Fruit fly (Drosophila melanogaster) whole organism, embryonic: ENCODE measurements around the gene CG15418.

Experiments
- BEAF-32 ChIP-seq: fragments of 200-800 bp; sonication (Bioruptor generic); optimal IDR thresholded peaks from 3 replicates; lab custom pipeline; 2017; ENCODE audit warnings: missing biosample characterization, missing genetic modification characterization, mild to moderate bottlenecking, moderate library complexity, missing genetic modification reagents
- BtbVII ChIP-seq: fragments of 200-800 bp; sonication (Bioruptor generic); optimal IDR thresholded peaks from 3 replicates; lab custom pipeline; 2017; ENCODE audit warnings: missing biosample characterization, mild to moderate bottlenecking, missing genetic modification characterization
- CG10147 ChIP-seq: fragments of 200-800 bp; sonication (Bioruptor generic); optimal IDR thresholded peaks from 2 replicates; lab custom pipeline; 2019; ENCODE audit warnings: missing biosample characterization, mild to moderate bottlenecking, missing genetic modification characterization, moderate library complexity
- CG10462 ChIP-seq: fragments of 200-800 bp; sonication (Bioruptor generic); optimal IDR thresholded peaks from 2 replicates; lab custom pipeline; 2016; ENCODE audit warnings: missing biosample characterization, missing genetic modification characterization
- CG11093 ChIP-seq: fragments of 200-800 bp; sonication (Bioruptor generic); IDR thresholded peaks from 3 replicates; pipeline ENCODE4 v1.3.6; 2022; ENCODE audit warnings: missing biosample characterization, missing genetic modification characterization
- CG13775 ChIP-seq: fragments of 200-800 bp; sonication (Bioruptor generic); optimal IDR thresholded peaks from 3 replicates; lab custom pipeline; 2017; ENCODE audit warnings: missing biosample characterization, mild to moderate bottlenecking, missing genetic modification characterization
- CG17912 ChIP-seq: fragments of 200-800 bp; sonication (Bioruptor generic); optimal IDR thresholded peaks from 2 replicates; lab custom pipeline; 2018; ENCODE audit warnings: missing biosample characterization, mild to moderate bottlenecking, missing genetic modification characterization
- CG18011 ChIP-seq: fragments of 200-800 bp; sonication (Bioruptor generic); optimal IDR thresholded peaks from 2 replicates; lab custom pipeline; 2017; ENCODE audit warnings: missing biosample characterization, missing genetic modification characterization, mild to moderate bottlenecking, moderate library complexity, missing genotype
- CG1832 ChIP-seq: fragments of 200-800 bp; sonication (Bioruptor generic); optimal IDR thresholded peaks from 2 replicates; lab custom pipeline; 2017; ENCODE audit warnings: missing biosample characterization, mild to moderate bottlenecking, missing genetic modification characterization, inconsistent platforms
- CG3065 ChIP-seq: fragments of 200-800 bp; sonication (Bioruptor generic); optimal IDR thresholded peaks from 2 replicates; lab custom pipeline; 2016; ENCODE audit warnings: missing biosample characterization, missing genetic modification characterization
- CG33557 ChIP-seq: fragments of 200-800 bp; sonication (Bioruptor generic); optimal IDR thresholded peaks from 2 replicates; lab custom pipeline; 2019; ENCODE audit warnings: missing biosample characterization, mild to moderate bottlenecking, missing genetic modification characterization, moderate library complexity
- CG3847 ChIP-seq: fragments of 200-800 bp; sonication (Bioruptor generic); IDR thresholded peaks from 2 replicates; pipeline ENCODE4 v1.3.6; 2022; ENCODE audit warnings: missing biosample characterization, missing genetic modification characterization
- CG5180 ChIP-seq: fragments of 200-800 bp; sonication (Bioruptor generic); optimal IDR thresholded peaks from 3 replicates; lab custom pipeline; 2017; ENCODE audit warnings: missing biosample characterization, missing genetic modification characterization, mild to moderate bottlenecking, moderate library complexity, missing genetic modification reagents
- CG7987 ChIP-seq: fragments of 200-800 bp; sonication (Bioruptor generic); optimal IDR thresholded peaks from 2 replicates; lab custom pipeline; 2018; ENCODE audit warnings: missing biosample characterization, mild to moderate bottlenecking, missing genetic modification characterization, moderate library complexity
- CG8290 ChIP-seq, 3 experiments: fragments of 200-800 bp; sonication (Bioruptor generic); optimal IDR thresholded peaks; 2 replicates each; lab custom pipeline; 2016 to 2019; ENCODE audit warnings: missing biosample characterization in 3 of 3, missing genetic modification characterization in 3 of 3, mild to moderate bottlenecking in 2 of 3, moderate library complexity in 1 of 3
- CG9727 ChIP-seq: fragments of 200-800 bp; sonication (Bioruptor generic); optimal IDR thresholded peaks from 3 replicates; lab custom pipeline; 2017; ENCODE audit warnings: missing biosample characterization, mild to moderate bottlenecking, missing genetic modification characterization
- Dp ChIP-seq: fragments of 200-800 bp; sonication (Bioruptor generic); optimal IDR thresholded peaks from 2 replicates; lab custom pipeline; 2018; ENCODE audit warnings: missing biosample characterization, mild to moderate bottlenecking, missing genetic modification characterization, moderate library complexity
- HLH3B ChIP-seq: fragments of 200-800 bp; sonication (Bioruptor generic); IDR thresholded peaks from 2 replicates; pipeline ENCODE4 v1.3.6; 2022; ENCODE audit warnings: missing biosample characterization, missing genetic modification characterization
- HLH4C ChIP-seq: fragments of 200-800 bp; sonication (Bioruptor generic); IDR thresholded peaks from 3 replicates; pipeline ENCODE4 v1.3.6; 2022; ENCODE audit warnings: missing biosample characterization, missing genetic modification characterization; ENCODE audit not compliant: partially characterized antibody
- HLHmδ ChIP-seq: fragments of 200-800 bp; sonication (Bioruptor generic); optimal IDR thresholded peaks from 2 replicates; lab custom pipeline; 2018; ENCODE audit warnings: missing biosample characterization, mild to moderate bottlenecking, missing genetic modification characterization, moderate library complexity
- Hand ChIP-seq: fragments of 200-800 bp; sonication (Bioruptor generic); optimal IDR thresholded peaks from 2 replicates; lab custom pipeline; 2017; ENCODE audit warnings: mild to moderate bottlenecking, missing biosample characterization, missing genetic modification reagents, missing genetic modification characterization
- Jarid2 ChIP-seq: fragments of 200-800 bp; sonication (Bioruptor generic); optimal IDR thresholded peaks from 3 replicates; lab custom pipeline; 2017; ENCODE audit warnings: mild to moderate bottlenecking, missing biosample characterization, missing genetic modification reagents, missing genetic modification characterization
- Lim3 ChIP-seq: fragments of 200-800 bp; sonication (Bioruptor generic); IDR thresholded peaks from 2 replicates; pipeline ENCODE4 v1.3.6; 2022; ENCODE audit warnings: missing biosample characterization, missing genetic modification characterization
- Mrtf ChIP-seq: fragments of 200-800 bp; sonication (Bioruptor generic); IDR thresholded peaks from 3 replicates; pipeline ENCODE4 v1.3.6; 2022; ENCODE audit warnings: missing biosample characterization, missing genetic modification characterization
- Nf-YC ChIP-seq: fragments of 200-800 bp; optimal IDR thresholded peaks from 3 replicates; lab custom pipeline; 2019; ENCODE audit warnings: missing biosample characterization, mild to moderate bottlenecking, missing genetic modification characterization, moderate library complexity
- PHDP ChIP-seq: fragments of 200-800 bp; sonication (Bioruptor generic); optimal IDR thresholded peaks from 3 replicates; lab custom pipeline; 2018; ENCODE audit warnings: missing biosample characterization, mild to moderate bottlenecking, missing genetic modification characterization, moderate library complexity
- Taf1 ChIP-seq: fragments of 200-800 bp; sonication (Bioruptor generic); IDR thresholded peaks from 2 replicates; pipeline ENCODE4 v1.3.6; 2022; ENCODE audit warnings: missing biosample characterization, missing genetic modification characterization
- ac ChIP-seq: fragments of 200-800 bp; sonication (Bioruptor generic); optimal IDR thresholded peaks from 3 replicates; lab custom pipeline; 2017; ENCODE audit warnings: missing biosample characterization, mild to moderate bottlenecking, missing genetic modification characterization
- aop ChIP-seq: fragments of 200-800 bp; sonication (Bioruptor generic); IDR thresholded peaks from 2 replicates; pipeline ENCODE4 v1.3.6; 2022; ENCODE audit warnings: missing biosample characterization, missing genetic modification characterization
- ap ChIP-seq: fragments of 200-800 bp; sonication (Bioruptor generic); IDR thresholded peaks from 2 replicates; pipeline ENCODE4 v1.3.6; 2022; ENCODE audit warnings: missing biosample characterization, missing genetic modification characterization
- bsh ChIP-seq, 2 experiments: fragments of 200-800 bp; sonication (Bioruptor generic); optimal IDR thresholded peaks; 2 replicates each; lab custom pipeline; 2017 to 2018; ENCODE audit warnings: mild to moderate bottlenecking in 2 of 2, missing biosample characterization in 2 of 2, missing genetic modification characterization in 2 of 2, moderate library complexity in 1 of 2
- da ChIP-seq: fragments of 200-800 bp; sonication (Bioruptor generic); optimal IDR thresholded peaks from 2 replicates; lab custom pipeline; 2016; ENCODE audit warnings: missing biosample characterization, missing genetic modification characterization
- dan ChIP-seq: fragments of 200-800 bp; sonication (Bioruptor generic); IDR thresholded peaks from 2 replicates; pipeline ENCODE4 v1.3.6; 2022; ENCODE audit warnings: missing biosample characterization, missing genetic modification characterization
- disco-r ChIP-seq: fragments of 200-800 bp; sonication (Bioruptor generic); optimal IDR thresholded peaks from 2 replicates; lab custom pipeline; 2016; ENCODE audit warnings: missing biosample characterization, missing genetic modification characterization
- dm ChIP-seq: fragments of 200-800 bp; sonication (Bioruptor generic); optimal IDR thresholded peaks from 3 replicates; lab custom pipeline; 2016; ENCODE audit warnings: missing biosample characterization, missing genetic modification characterization
- ems ChIP-seq: fragments of 200-800 bp; sonication (Bioruptor generic); optimal IDR thresholded peaks from 3 replicates; lab custom pipeline; 2016; ENCODE audit warnings: missing biosample characterization, missing genetic modification characterization
- gsb-n ChIP-seq: fragments of 200-800 bp; sonication (Bioruptor generic); optimal IDR thresholded peaks from 3 replicates; lab custom pipeline; 2018; ENCODE audit warnings: missing biosample characterization, mild to moderate bottlenecking, missing genetic modification characterization
- h ChIP-seq: fragments of >200 bp; optimal IDR thresholded peaks from 2 replicates; lab custom pipeline; 2017
- ken ChIP-seq: fragments of 200-800 bp; sonication (Bioruptor generic); IDR thresholded peaks from 3 replicates; pipeline ENCODE4 v1.3.6; 2022; ENCODE audit warnings: missing biosample characterization, missing genetic modification characterization
- pan ChIP-seq, 4 experiments: fragments of >200 bp in 3 of 4; fragments of 200-800 bp in 1 of 4; sonication (Bioruptor generic) in 1 of 4; optimal IDR thresholded peaks in 3 of 4; IDR thresholded peaks in 1 of 4; 2 replicates each; pipeline versions ENCODE4 v1.3.6 to Lab custom; 2017 to 2022; ENCODE audit warnings: missing biosample characterization in 2 of 4, missing genetic modification characterization in 2 of 4, mixed read lengths in 1 of 4
- phol ChIP-seq: fragments of 200-800 bp; sonication (Bioruptor generic); optimal IDR thresholded peaks from 3 replicates; lab custom pipeline; 2018; ENCODE audit warnings: missing biosample characterization, mild to moderate bottlenecking, missing genetic modification characterization, moderate library complexity
- pros ChIP-seq: fragments of 200-800 bp; sonication (Bioruptor generic); optimal IDR thresholded peaks from 3 replicates; lab custom pipeline; 2019; ENCODE audit warnings: missing biosample characterization, mild to moderate bottlenecking, missing genetic modification characterization, moderate library complexity
- psq ChIP-seq: fragments of 200-800 bp; sonication (Bioruptor generic); optimal IDR thresholded peaks from 2 replicates; lab custom pipeline; 2017; ENCODE audit warnings: missing biosample characterization, missing genetic modification characterization
- schlank ChIP-seq: fragments of 200-800 bp; sonication (Bioruptor generic); optimal IDR thresholded peaks from 2 replicates; lab custom pipeline; 2018; ENCODE audit warnings: missing biosample characterization, mild to moderate bottlenecking, missing genetic modification characterization
- scrt ChIP-seq: fragments of 200-800 bp; sonication (Bioruptor generic); optimal IDR thresholded peaks from 2 replicates; lab custom pipeline; 2018; ENCODE audit warnings: missing biosample characterization, mild to moderate bottlenecking, missing genetic modification characterization, moderate library complexity
- sima ChIP-seq: fragments of 200-800 bp; sonication (Bioruptor generic); optimal IDR thresholded peaks from 2 replicates; lab custom pipeline; 2016; ENCODE audit warnings: missing biosample characterization, missing genetic modification characterization
- sqz ChIP-seq: fragments of 200-800 bp; sonication (Bioruptor generic); optimal IDR thresholded peaks from 3 replicates; lab custom pipeline; 2018; ENCODE audit warnings: missing biosample characterization, mild to moderate bottlenecking, missing genetic modification characterization
- tgo ChIP-seq: fragments of 200-800 bp; sonication (Bioruptor generic); IDR thresholded peaks from 3 replicates; pipeline ENCODE4 v1.3.6; 2022; ENCODE audit warnings: missing biosample characterization, missing genetic modification characterization
- zen2 ChIP-seq: fragments of 200-800 bp; sonication (Bioruptor generic); IDR thresholded peaks from 3 replicates; pipeline ENCODE4 v1.3.6; 2022; ENCODE audit warnings: missing biosample characterization, missing genetic modification characterization; ENCODE audit not compliant: partially characterized antibody
- zfh2 ChIP-seq: fragments of 200-800 bp; sonication (Bioruptor generic); optimal IDR thresholded peaks from 2 replicates; lab custom pipeline; 2016; ENCODE audit warnings: missing biosample characterization, missing genetic modification characterization

CG15418 gene

dm6 chr2L:3572529-3573171 lies 48.9 kb downstream of the CG15418 start (continued):
- TF ChIP-seq aop (GFP tag; lab: Robert Waterston, UW) (no peak), CG10462 (GFP tag; lab: Kevin White, UChicago) (no peak), ac (GFP tag; lab: Kevin White, UChicago) (no peak), disco-r (no peak), CG13775 (GFP tag; lab: Kevin White, UChicago) (no peak), Dp (GFP tag; lab: Kevin White, UChicago) (no peak), HLH3B (GFP tag; lab: Robert Waterston, UW) (no peak), zfh2 (no peak), psq (GFP tag; lab: Kevin White, UChicago) (no peak), CG18011 (no peak), PHDP (tag; lab: Kevin White, UChicago) (peak; percentile 2), h (lab: Kevin White, UChicago) (no peak), zen2 (GFP tag; lab: Robert Waterston, UW) (no peak), CG10147 (no peak), CG7987 (GFP tag; lab: Kevin White, UChicago) (peak; percentile 32), Hand (GFP tag; lab: Kevin White, UChicago) (no peak), HLHmδ (GFP tag; lab: Kevin White, UChicago) (no peak), CG17912 (GFP tag; lab: Kevin White, UChicago) (no peak), BEAF-32 (GFP tag; lab: Kevin White, UChicago) (no peak), tgo (no peak), CG33557 (GFP tag; lab: Kevin White, UChicago) (no peak), CG8290 (GFP tag; optimal IDR thresholded peaks at IDR 0.05; lab: Kevin White, UChicago) (no peak), CG8290 (tag; optimal IDR thresholded peaks at IDR 0.05; lab: Kevin White, UChicago) (peak in 1 of 2 experiments; percentile 20), scrt (GFP tag; lab: Kevin White, UChicago) (no peak), CG9727 (GFP tag; lab: Kevin White, UChicago) (no peak), Taf1 (no peak), da (GFP tag; lab: Kevin White, UChicago) (no peak), schlank (tag; lab: Kevin White, UChicago) (no peak), Mrtf (GFP tag; lab: Robert Waterston, UW) (no peak), CG1832 (GFP tag; lab: Kevin White, UChicago) (no peak), phol (tag; lab: Kevin White, UChicago) (no peak), HLH4C (GFP tag; lab: Robert Waterston, UW) (no peak), CG11093 (GFP tag; lab: Robert Waterston, UW) (no peak), dan (GFP tag; lab: Robert Waterston, UW) (no peak), pan (optimal IDR thresholded peaks at IDR 0.05; lab: Kevin White, UChicago) (no peak), pan (GFP tag; optimal IDR thresholded peaks at IDR 0.05 in 1 of 2, IDR thresholded peaks at IDR 0.05 in 1 of 2) (peak in 1 of 2 experiments; percentile 61)

dm6 chr2L:3571457-3571856 lies 50.0 kb downstream of the CG15418 start:
- TF ChIP-seq Lim3 (no peak), gsb-n (tag; lab: Kevin White, UChicago) (peak; percentile 71), BtbVII (GFP tag; lab: Kevin White, UChicago) (no peak), sqz (GFP tag; lab: Kevin White, UChicago) (peak; percentile 21), pros (GFP tag; lab: Kevin White, UChicago) (peak; percentile 10), ap (GFP tag; lab: Robert Waterston, UW) (no peak), ems (GFP tag; lab: Kevin White, UChicago) (no peak), ken (GFP tag; lab: Robert Waterston, UW) (no peak), sima (GFP tag; lab: Kevin White, UChicago) (no peak), CG5180 (GFP tag; lab: Kevin White, UChicago) (no peak), dm (GFP tag; lab: Kevin White, UChicago) (no peak), Nf-YC (tag; lab: Kevin White, UChicago) (peak; percentile 88), bsh (GFP tag; optimal IDR thresholded peaks at IDR 0.05; lab: Kevin White, UChicago) (no peak), CG3065 (GFP tag; lab: Kevin White, UChicago) (peak; percentile 24), Jarid2 (peak; percentile 3), CG3847 (0 out of 2 replicates have a peak, but pooled peaks have one; percentile 5)
